Worm (Caenorhabditis elegans) whole organism, L3 larva: ENCODE results near the gene hipr-1.

Experiments used
- R02D3.7 ChIP-seq: fragments of 150-350 bp; optimal IDR thresholded peaks from 2 replicates; lab custom pipeline; 2014; ENCODE audit warnings: missing biosample characterization, missing genetic modification characterization
- ZK546.5 ChIP-seq: sonication (generic microtip); optimal IDR thresholded peaks from 2 replicates; lab custom pipeline; 2017; ENCODE audit warnings: missing biosample characterization, missing genetic modification characterization
- aly-2 ChIP-seq: fragments of 150-350 bp; optimal IDR thresholded peaks from 2 replicates; lab custom pipeline; 2014; ENCODE audit warnings: missing biosample characterization, missing genetic modification characterization
- ama-1 ChIP-seq: fragments of 150-350 bp; optimal IDR thresholded peaks from 2 replicates; lab custom pipeline; 2018
- ceh-16 ChIP-seq: sonication (generic microtip); optimal IDR thresholded peaks from 2 replicates; lab custom pipeline; 2017; ENCODE audit warnings: missing biosample characterization, missing genetic modification characterization
- ceh-28 ChIP-seq: fragments of 150-350 bp; optimal IDR thresholded peaks from 2 replicates; lab custom pipeline; 2014; ENCODE audit warnings: missing biosample characterization, missing genetic modification reagents, missing genetic modification characterization
- ceh-82 ChIP-seq: fragments of 150-350 bp; optimal IDR thresholded peaks from 2 replicates; lab custom pipeline; 2014; ENCODE audit warnings: missing biosample characterization, missing genetic modification characterization
- ceh-9 ChIP-seq: sonication (generic microtip); optimal IDR thresholded peaks from 2 replicates; lab custom pipeline; 2018; ENCODE audit warnings: missing biosample characterization, missing genetic modification characterization
- daf-12 ChIP-seq: fragments of 150-350 bp; optimal IDR thresholded peaks from 2 replicates; lab custom pipeline; 2014; ENCODE audit warnings: missing biosample characterization, missing genetic modification reagents, missing genetic modification characterization
- egl-27 ChIP-seq: sonication (generic microtip); optimal IDR thresholded peaks from 4 replicates; lab custom pipeline; 2017; ENCODE audit warnings: missing biosample characterization, missing genetic modification reagents, missing genetic modification characterization
- egl-5 ChIP-seq: fragments of 150-350 bp; optimal IDR thresholded peaks from 2 replicates; lab custom pipeline; 2017; ENCODE audit warnings: missing biosample characterization, missing genetic modification reagents, missing genetic modification characterization, inconsistent platforms
- elt-1 ChIP-seq: fragments of 150-350 bp; optimal IDR thresholded peaks from 2 replicates; lab custom pipeline; 2014; ENCODE audit warnings: missing biosample characterization, missing genetic modification characterization
- elt-2 ChIP-seq: sonication (generic microtip); optimal IDR thresholded peaks from 2 replicates; lab custom pipeline; 2016; ENCODE audit warnings: missing genetic modification reagents, mild to moderate bottlenecking, missing genetic modification characterization, missing compliant biosample characterization
- elt-3 ChIP-seq, 3 experiments: fragments of 150-350 bp in 1 of 3; sonication (generic microtip) in 2 of 3; optimal IDR thresholded peaks; 2 replicates in 2 of 3; 4 replicates in 1 of 3; lab custom pipeline; 2014 to 2017; ENCODE audit warnings: missing biosample characterization in 3 of 3, missing genetic modification characterization in 3 of 3
- eor-1 ChIP-seq, 2 experiments: fragments of 150-350 bp; optimal IDR thresholded peaks; 2 replicates each; lab custom pipeline; 2014 to 2018; ENCODE audit warnings: missing biosample characterization in 2 of 2, missing genetic modification characterization in 2 of 2
- fkh-10 ChIP-seq: sonication (generic microtip); optimal IDR thresholded peaks from 2 replicates; lab custom pipeline; 2017; ENCODE audit warnings: missing biosample characterization, missing genetic modification reagents, missing genetic modification characterization
- fkh-2 ChIP-seq: fragments of 150-350 bp; optimal IDR thresholded peaks from 2 replicates; lab custom pipeline; 2014; ENCODE audit warnings: missing biosample characterization, missing genetic modification reagents, missing genetic modification characterization
- fos-1 ChIP-seq: fragments of 150-350 bp; optimal IDR thresholded peaks from 2 replicates; lab custom pipeline; 2014; ENCODE audit warnings: missing biosample characterization, missing genetic modification characterization
- hmg-11 ChIP-seq: sonication (generic microtip); optimal IDR thresholded peaks from 2 replicates; lab custom pipeline; 2016; ENCODE audit warnings: missing genetic modification characterization, missing compliant biosample characterization
- jun-1 ChIP-seq: fragments of 150-350 bp; optimal IDR thresholded peaks from 2 replicates; lab custom pipeline; 2014; ENCODE audit warnings: missing biosample characterization, missing genetic modification reagents, missing genetic modification characterization
- lin-15B ChIP-seq: fragments of 150-350 bp; optimal IDR thresholded peaks from 2 replicates; lab custom pipeline; 2014; ENCODE audit warnings: missing biosample characterization, missing genetic modification characterization
- lsy-12 ChIP-seq: sonication (generic microtip); optimal IDR thresholded peaks from 2 replicates; lab custom pipeline; 2016; ENCODE audit warnings: mild to moderate bottlenecking, missing genetic modification characterization, missing compliant biosample characterization
- mdl-1 ChIP-seq: fragments of 150-350 bp; optimal IDR thresholded peaks from 2 replicates; lab custom pipeline; 2014; ENCODE audit warnings: missing biosample characterization, missing genetic modification characterization
- mml-1 ChIP-seq: fragments of 150-350 bp; sonication (generic microtip); optimal IDR thresholded peaks from 3 replicates; lab custom pipeline; 2014; ENCODE audit warnings: missing biosample characterization, missing genetic modification characterization
- nfya-1 ChIP-seq: sonication (generic microtip); optimal IDR thresholded peaks from 2 replicates; lab custom pipeline; 2017; ENCODE audit warnings: missing genetic modification characterization, mild to moderate bottlenecking, missing compliant biosample characterization, antibody characterized with exemption, moderate library complexity; ENCODE audit not compliant: insufficient read depth
- nhr-11 ChIP-seq: fragments of 150-350 bp; optimal IDR thresholded peaks from 2 replicates; lab custom pipeline; 2014; ENCODE audit warnings: missing biosample characterization, missing genetic modification characterization
- nhr-23 ChIP-seq: fragments of 150-350 bp; optimal IDR thresholded peaks from 2 replicates; lab custom pipeline; 2014; ENCODE audit warnings: missing biosample characterization, missing genetic modification reagents, missing genetic modification characterization
- nhr-237 ChIP-seq: fragments of 150-350 bp; optimal IDR thresholded peaks from 2 replicates; lab custom pipeline; 2014; ENCODE audit warnings: missing biosample characterization, missing genetic modification characterization
- nhr-25 ChIP-seq: sonication (generic microtip); optimal IDR thresholded peaks from 2 replicates; lab custom pipeline; 2017; ENCODE audit warnings: missing biosample characterization, missing genetic modification characterization
- nhr-28 ChIP-seq: fragments of 150-350 bp; optimal IDR thresholded peaks from 2 replicates; lab custom pipeline; 2014; ENCODE audit warnings: missing biosample characterization, missing genetic modification characterization
- nhr-43 ChIP-seq: sonication (generic microtip); optimal IDR thresholded peaks from 2 replicates; lab custom pipeline; 2016; ENCODE audit warnings: mild to moderate bottlenecking, missing genetic modification characterization, missing compliant biosample characterization; ENCODE audit not compliant: poor library complexity, severe bottlenecking
- nhr-67 ChIP-seq: fragments of 150-350 bp; optimal IDR thresholded peaks from 2 replicates; lab custom pipeline; 2014; ENCODE audit warnings: missing biosample characterization, missing genetic modification characterization
- nhr-76 ChIP-seq: fragments of 150-350 bp; sonication (generic microtip); optimal IDR thresholded peaks from 5 replicates; lab custom pipeline; 2014; ENCODE audit warnings: missing biosample characterization, missing genetic modification characterization
- nhr-77 ChIP-seq: fragments of 150-350 bp; optimal IDR thresholded peaks from 2 replicates; lab custom pipeline; 2014; ENCODE audit warnings: missing biosample characterization, missing genetic modification characterization
- pha-4 ChIP-seq: fragments of 150-350 bp; optimal IDR thresholded peaks from 2 replicates; lab custom pipeline; 2014; ENCODE audit warnings: missing biosample characterization, missing genetic modification reagents, missing genetic modification characterization
- pqm-1 ChIP-seq: fragments of 150-350 bp; optimal IDR thresholded peaks from 2 replicates; lab custom pipeline; 2017; ENCODE audit warnings: missing biosample characterization, missing genetic modification characterization, inconsistent platforms
- skn-1 ChIP-seq: fragments of 150-350 bp; optimal IDR thresholded peaks from 2 replicates; lab custom pipeline; 2014; ENCODE audit warnings: missing biosample characterization, missing genetic modification characterization
- snpc-4 ChIP-seq: fragments of 150-350 bp; optimal IDR thresholded peaks from 2 replicates; lab custom pipeline; 2014; ENCODE audit warnings: missing biosample characterization, missing genetic modification characterization
- tbx-2 ChIP-seq: sonication (generic microtip); optimal IDR thresholded peaks from 2 replicates; lab custom pipeline; 2016; ENCODE audit warnings: mild to moderate bottlenecking, missing genetic modification characterization, missing compliant biosample characterization
- unc-39 ChIP-seq: sonication (generic microtip); optimal IDR thresholded peaks from 4 replicates; lab custom pipeline; 2017; ENCODE audit warnings: missing biosample characterization, missing genetic modification characterization
- zag-1 ChIP-seq: fragments of 150-350 bp; optimal IDR thresholded peaks from 2 replicates; lab custom pipeline; 2014; ENCODE audit warnings: missing biosample characterization, missing genetic modification characterization
- ztf-11 ChIP-seq: fragments of 150-350 bp; optimal IDR thresholded peaks from 2 replicates; lab custom pipeline; 2014; ENCODE audit warnings: missing biosample characterization, missing genetic modification characterization
- ztf-4 ChIP-seq: fragments of 150-350 bp; optimal IDR thresholded peaks from 2 replicates; lab custom pipeline; 2014; ENCODE audit warnings: missing biosample characterization, missing genetic modification characterization

Gene hipr-1

DNA sequence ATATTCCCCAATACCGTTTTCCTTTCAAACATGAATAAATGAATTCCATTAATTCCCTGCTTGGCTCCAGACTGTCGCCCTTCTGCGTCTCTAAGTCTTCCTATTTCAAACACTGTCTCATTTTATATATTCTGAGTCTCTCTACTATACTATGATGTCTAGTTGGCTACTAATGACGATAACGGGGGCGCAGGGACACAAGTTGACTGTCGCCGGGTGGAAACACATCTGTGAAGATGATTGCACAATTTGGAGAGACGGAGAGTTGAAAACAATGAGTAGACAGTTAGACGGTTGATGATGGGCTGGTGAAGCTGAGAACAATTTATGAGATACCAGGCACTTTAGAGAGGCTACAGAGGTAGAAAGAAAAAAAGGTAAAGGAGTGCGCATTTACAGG lies 29.5 kb downstream of the hipr-1 start, which contains the start of gene sma-2:
Gene sma-2 (plus strand): TSS at position 194 of the 400 bp plus-strand sequence.
- no peak for TF ChIP-seq aly-2 (tag; lab: Kevin White, UChicago)
- TF ChIP-seq egl-5 (tag; lab: Kevin White, UChicago), result no peak
- no peak for TF ChIP-seq fkh-2 (tag; lab: Kevin White, UChicago)
- no peak for TF ChIP-seq R02D3.7
- TF ChIP-seq nfya-1, result peak; percentile 22
- no peak for TF ChIP-seq ceh-9 (tag; lab: Kevin White, UChicago)
- TF ChIP-seq mdl-1 (tag; lab: Kevin White, UChicago), result no peak
- no peak for TF ChIP-seq daf-12 (tag; lab: Kevin White, UChicago)
- TF ChIP-seq fos-1 (tag; lab: Kevin White, UChicago), result no peak
- TF ChIP-seq nhr-237 (tag; lab: Kevin White, UChicago), result no peak
- no peak for TF ChIP-seq unc-39 (tag; lab: Kevin White, UChicago)
- peak; percentile 80 for TF ChIP-seq egl-27
- no peak for TF ChIP-seq eor-1 (tag; optimal IDR thresholded peaks at IDR 0.05; lab: Kevin White, UChicago)
- no peak for TF ChIP-seq mml-1
- TF ChIP-seq nhr-23, result peak; percentile 64
- TF ChIP-seq nhr-25 (tag; lab: Kevin White, UChicago), result peak; percentile 89
- TF ChIP-seq jun-1 (tag; lab: Kevin White, UChicago), result peak; percentile 57
- TF ChIP-seq ceh-28 (tag; lab: Kevin White, UChicago), result peak; percentile 35
- no peak for TF ChIP-seq ama-1 (lab: Kevin White, UChicago)
- TF ChIP-seq ZK546.5 (tag; lab: Kevin White, UChicago), result no peak
- peak; percentile 95 for TF ChIP-seq elt-2 (tag; lab: Kevin White, UChicago)
- TF ChIP-seq ceh-16 (tag; lab: Kevin White, UChicago), result no peak
- TF ChIP-seq pha-4 (tag; lab: Kevin White, UChicago), result peak; percentile 89
- no peak for TF ChIP-seq zag-1 (tag; lab: Kevin White, UChicago)
- TF ChIP-seq skn-1 (tag; lab: Kevin White, UChicago), result no peak
- no peak for TF ChIP-seq ztf-11
- no peak for TF ChIP-seq elt-3 (tag; optimal IDR thresholded peaks at IDR 0.05; lab: Kevin White, UChicago)
- TF ChIP-seq ceh-82 (tag; lab: Kevin White, UChicago), result no peak
- TF ChIP-seq snpc-4 (tag; lab: Kevin White, UChicago), result no peak
- TF ChIP-seq nhr-28 (tag; lab: Kevin White, UChicago), result no peak
- TF ChIP-seq tbx-2, result no peak
- no peak for TF ChIP-seq nhr-11 (tag; lab: Kevin White, UChicago)
- TF ChIP-seq lsy-12 (tag; lab: Kevin White, UChicago), result peak; percentile 53
- TF ChIP-seq elt-1, result no peak
- TF ChIP-seq nhr-77 (tag; lab: Kevin White, UChicago), result no peak
- peak; percentile 41 for TF ChIP-seq nhr-43 (tag; lab: Kevin White, UChicago)
- peak; percentile 94 for TF ChIP-seq pqm-1 (tag; lab: Kevin White, UChicago)
- no peak for TF ChIP-seq fkh-10 (GFP tag; lab: Kevin White, UChicago)
- peak; percentile 48 for TF ChIP-seq hmg-11 (tag; lab: Kevin White, UChicago)
- no peak for TF ChIP-seq ztf-4 (tag; lab: Kevin White, UChicago)
- peak; percentile 18 for TF ChIP-seq lin-15B
- no peak for TF ChIP-seq nhr-76 (tag; lab: Kevin White, UChicago)

DNA sequence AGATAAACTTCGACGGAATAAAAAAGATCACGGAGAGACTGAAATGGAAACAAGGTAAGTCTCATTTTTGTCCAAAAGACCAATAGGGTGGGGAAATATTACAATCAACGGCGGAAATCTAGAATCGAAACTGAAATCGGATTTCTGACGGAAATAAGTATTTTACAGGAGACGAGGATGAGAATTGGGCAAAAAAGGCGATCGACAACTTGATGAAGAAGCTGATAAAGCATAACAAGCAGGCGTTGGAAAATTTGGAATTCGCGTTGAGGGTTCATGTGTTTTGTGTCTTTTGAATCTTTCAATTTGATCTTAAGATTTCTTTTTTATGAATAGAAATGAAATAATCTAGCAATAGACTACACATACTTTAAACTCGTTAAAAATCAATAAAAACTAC lies 30.6 kb downstream of the hipr-1 start, which contains the start of gene ugtp-1:
Gene ugtp-1 (minus strand): TSS at position 101 of the 400 bp plus-strand sequence.
- TF ChIP-seq nhr-23 (no peak), elt-1 (peak; percentile 6)

- TF ChIP-seq elt-1, result no peak
- no peak for TF ChIP-seq zag-1 (tag; lab: Kevin White, UChicago)
- TF ChIP-seq lin-15B, result no peak
- no peak for TF ChIP-seq nhr-67 (tag; lab: Kevin White, UChicago)
- peak; percentile 79 for TF ChIP-seq pha-4 (tag; lab: Kevin White, UChicago)
- TF ChIP-seq hmg-11 (tag; lab: Kevin White, UChicago), result peak; percentile 7
- peak; percentile 18 for TF ChIP-seq nfya-1
- peak; percentile 26 for TF ChIP-seq elt-2 (tag; lab: Kevin White, UChicago)
- peak; percentile 63 for TF ChIP-seq R02D3.7
Measured at ce11 chrIII:8754682-8755081, 34.7 kb downstream of the hipr-1 start, which contains the start of gene tomm-70. TSS of gene tomm-70 (minus strand) at chrIII:8754750.
